Fruit fly (Drosophila melanogaster): ENCODE results near the gene Task7.

DNA sequence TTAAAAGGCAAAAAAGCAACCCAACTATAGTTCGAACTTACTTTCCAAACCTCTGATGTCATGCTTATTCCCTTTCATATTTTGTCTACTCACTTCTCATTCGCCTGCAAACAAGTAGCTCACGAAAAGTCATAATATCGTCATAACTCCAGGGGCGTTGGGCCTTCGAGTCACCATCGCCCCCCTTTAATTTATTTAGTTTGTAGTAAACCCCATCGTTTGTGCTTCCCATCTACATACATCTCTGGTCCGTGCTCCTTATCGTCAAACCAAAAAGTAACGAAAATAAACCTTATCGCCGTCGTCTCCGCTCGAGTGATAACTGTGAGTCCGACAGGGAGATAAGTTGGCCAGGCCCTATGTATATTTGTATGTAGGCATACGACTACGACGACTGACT lies 16.9 kb upstream of the Task7 start:
- TF ChIP-seq psq (optimal IDR thresholded peaks at IDR 0.05) (no peak), Sin3A (optimal IDR thresholded peaks at IDR 0.05) (no peak), ttk (optimal IDR thresholded peaks at IDR 0.05) (no peak), Myc (optimal IDR thresholded peaks at IDR 0.05) (no peak), h (optimal IDR thresholded peaks at IDR 0.05) (no peak), insv (optimal IDR thresholded peaks at IDR 0.05) (no peak)

Data from Kc167 (cell line).